Fruit fly (Drosophila melanogaster) whole organism: Measurements from ENCODE around the gene dachs.

Source experiments
- CG8478 ChIP-seq: fragments of >200 bp; optimal IDR thresholded peaks from 2 replicates; lab custom pipeline; 2018; ENCODE audit warnings: inconsistent platforms
- pan ChIP-seq: fragments of >200 bp; optimal IDR thresholded peaks from 2 replicates; lab custom pipeline; 2017
- usp ChIP-seq: fragments of >200 bp; optimal IDR thresholded peaks from 2 replicates; lab custom pipeline; 2017; ENCODE audit warnings: missing biosample characterization, missing genetic modification characterization, mixed read lengths

DNA sequence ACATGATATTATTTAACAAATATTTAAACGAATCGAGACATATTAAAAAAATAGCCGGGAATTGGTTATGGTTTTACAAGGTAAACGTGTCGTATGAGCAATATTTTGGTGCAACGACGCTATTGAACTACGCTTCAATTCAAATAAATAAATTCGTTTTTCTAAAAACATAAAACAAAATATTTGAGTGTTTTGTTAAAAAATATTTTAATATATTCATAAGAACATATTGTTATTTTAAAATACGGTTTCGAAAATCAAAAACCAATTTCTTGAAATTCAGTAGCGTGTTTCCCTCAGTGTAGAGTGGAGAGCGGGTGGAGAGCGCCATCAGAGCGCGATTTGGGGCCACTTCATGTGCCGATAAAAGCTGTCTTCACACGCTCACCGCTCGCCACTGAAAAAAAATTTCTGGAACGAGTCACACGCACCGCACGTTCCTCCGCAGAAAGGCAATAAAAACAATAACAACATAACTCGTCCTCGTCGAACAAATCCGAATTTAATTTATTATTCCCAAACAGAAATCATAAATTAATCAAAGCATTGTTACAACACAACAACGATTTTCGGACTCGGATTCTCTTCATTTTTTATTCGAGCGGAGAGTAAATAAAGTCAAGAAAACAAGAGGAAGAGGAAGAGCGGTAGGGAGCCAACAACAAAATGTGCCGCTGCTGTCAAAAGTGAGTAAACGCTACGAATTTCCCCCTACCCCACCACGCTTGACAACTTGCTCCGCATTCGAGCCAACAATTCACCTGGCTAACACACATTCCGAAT, 69.0 kb downstream of the dachs start:
- TF ChIP-seq pan (lab: Kevin White, UChicago) (no peak), CG8478 (lab: Kevin White, UChicago) (no peak), usp (GFP tag; lab: Kevin White, UChicago) (no peak)
